Fruit fly (Drosophila melanogaster): ENCODE results near the gene Cdlc2.

dm6 chr2L:1387811-1388210, 43.6 kb downstream of the Cdlc2 start:
- no peak for TF ChIP-seq EcR (GFP tag; optimal IDR thresholded peaks at IDR 0.05)
- TF ChIP-seq CG8301 (tag; optimal IDR thresholded peaks at IDR 0.05): peak; percentile 63
- TF ChIP-seq Ets98B (GFP tag; IDR thresholded peaks at IDR 0.05): 0 out of 2 replicates have a peak, but pooled peaks have one; percentile 17
- peak; percentile 56 for TF ChIP-seq CG8159 (tag; optimal IDR thresholded peaks at IDR 0.05)
- TF ChIP-seq Pif1A (GFP tag; optimal IDR thresholded peaks at IDR 0.05): peak; percentile 63
- TF ChIP-seq gl (tag; optimal IDR thresholded peaks at IDR 0.05): peak; percentile 16
- TF ChIP-seq CG14655 (GFP tag; optimal IDR thresholded peaks at IDR 0.05): peak; percentile 72
- TF ChIP-seq D1 (tag; optimal IDR thresholded peaks at IDR 0.05): no peak
- TF ChIP-seq CG10348 (GFP tag; IDR thresholded peaks at IDR 0.05): no peak
- TF ChIP-seq CG9948 (tag; optimal IDR thresholded peaks at IDR 0.05): peak; percentile 55
- no peak for TF ChIP-seq Snoo (tag; optimal IDR thresholded peaks at IDR 0.05)
- TF ChIP-seq CG34367 (tag; optimal IDR thresholded peaks at IDR 0.05): peak; percentile 41

Data from whole organism, pupa.